Worm (Caenorhabditis elegans): Measurements from ENCODE around the gene Y57A10C.1.

Y57A10C.1 gene

ce11 chrII:12410107-12410506 is 2.2 kb downstream of the Y57A10C.1 start, which contains the start of gene F57G9.3:
F57G9.3 (minus strand) TSS chrII:12410207.
- no peak for TF ChIP-seq aptf-3 (GFP tag; IDR thresholded peaks at IDR 0.05)
- TF ChIP-seq egl-18 (GFP tag; IDR thresholded peaks at IDR 0.05): no peak
- no peak for TF ChIP-seq Y53G8AR.9 (GFP tag; conservative IDR thresholded peaks at IDR 0.05)
- no peak for TF ChIP-seq C06A6.2 (GFP tag; conservative IDR thresholded peaks at IDR 0.05)
- TF ChIP-seq die-1 (tag; optimal IDR thresholded peaks at IDR 0.05): no peak
- no peak for TF ChIP-seq repo-1 (tag; optimal IDR thresholded peaks at IDR 0.05)
- no peak for TF ChIP-seq dox-1 (GFP tag; IDR thresholded peaks at IDR 0.05)
- TF ChIP-seq ceh-100 (GFP tag; IDR thresholded peaks at IDR 0.05): no peak
- no peak for TF ChIP-seq madf-3 (GFP tag; IDR thresholded peaks at IDR 0.05)
- no peak for TF ChIP-seq him-1 (tag; optimal IDR thresholded peaks at IDR 0.05)
- TF ChIP-seq nhr-90 (tag; optimal IDR thresholded peaks at IDR 0.05): no peak
- no peak for TF ChIP-seq ztf-26 (tag; optimal IDR thresholded peaks at IDR 0.05)
- no peak for TF ChIP-seq ztf-18 (tag; optimal IDR thresholded peaks at IDR 0.05)
- no peak for TF ChIP-seq madf-6 (GFP tag; IDR thresholded peaks at IDR 0.05)
- no peak for TF ChIP-seq pha-4 (tag; optimal IDR thresholded peaks at IDR 0.05)

- TF ChIP-seq ztf-18 (tag; optimal IDR thresholded peaks at IDR 0.05) (no peak), cebp-1 (GFP tag; IDR thresholded peaks at IDR 0.05) (no peak), cebp-1 (tag; optimal IDR thresholded peaks at IDR 0.05) (no peak)
These were observed 3.6 kb downstream of the Y57A10C.1 start, which contains the start of gene sre-31 for ce11 chrII:12408717-12409116. sre-31 (minus strand) TSS chrII:12408817.

- TF ChIP-seq hmg-20 (GFP tag; IDR thresholded peaks at IDR 0.05) (no peak), repo-1 (tag; optimal IDR thresholded peaks at IDR 0.05) (no peak), gei-17 (GFP tag; optimal IDR thresholded peaks at IDR 0.05) (no peak), sea-2 (GFP tag; IDR thresholded peaks at IDR 0.05) (no peak), lin-54 (GFP tag; optimal IDR thresholded peaks at IDR 0.05) (no peak), nhr-120 (GFP tag; IDR thresholded peaks at IDR 0.05) (no peak), lin-35 (GFP tag; optimal IDR thresholded peaks at IDR 0.05) (no peak)
These were observed 5.9 kb downstream of the Y57A10C.1 start, which contains the start of gene sre-30 for ce11 chrII:12406394-12406793. sre-30 (minus strand) TSS chrII:12406494.

- no peak for TF ChIP-seq tlf-1 (GFP tag; optimal IDR thresholded peaks at IDR 0.05)
- no peak for TF ChIP-seq akir-1 (GFP tag; optimal IDR thresholded peaks at IDR 0.05)
- TF ChIP-seq hlh-26 (GFP tag; conservative IDR thresholded peaks at IDR 0.05): no peak
- no peak for TF ChIP-seq nhr-179 (tag; optimal IDR thresholded peaks at IDR 0.05)
- TF ChIP-seq attf-3 (GFP tag; conservative IDR thresholded peaks at IDR 0.05): no peak
- TF ChIP-seq F33H1.4 (GFP tag; IDR thresholded peaks at IDR 0.05): no peak
- no peak for TF ChIP-seq B0035.1 (tag; optimal IDR thresholded peaks at IDR 0.05)
- TF ChIP-seq T07F8.4 (tag; optimal IDR thresholded peaks at IDR 0.05): no peak
- no peak for TF ChIP-seq ztf-25 (GFP tag; IDR thresholded peaks at IDR 0.05)
These were observed 10.5 kb downstream of the Y57A10C.1 start, which contains the start of gene sre-29 for ce11 chrII:12401791-12402190. sre-29 (minus strand) TSS chrII:12401891.

- TF ChIP-seq F55B11.4 (tag; optimal IDR thresholded peaks at IDR 0.05; ENCODE audit: borderline replicate concordance, insufficient read depth) (no peak), atf-7 (tag; optimal IDR thresholded peaks at IDR 0.05) (no peak), tlf-1 (GFP tag; optimal IDR thresholded peaks at IDR 0.05) (no peak), C17E4.6 (GFP tag; IDR thresholded peaks at IDR 0.05) (no peak), hmg-20 (GFP tag; IDR thresholded peaks at IDR 0.05) (no peak), nhr-27 (tag; optimal IDR thresholded peaks at IDR 0.05) (no peak), nhr-120 (GFP tag; IDR thresholded peaks at IDR 0.05) (no peak), aptf-3 (GFP tag; IDR thresholded peaks at IDR 0.05) (no peak), ztf-6 (GFP tag; IDR thresholded peaks at IDR 0.05) (no peak), ccch-3 (GFP tag; optimal IDR thresholded peaks at IDR 0.05) (no peak), rpc-1 (optimal IDR thresholded peaks at IDR 0.05) (no peak), rpc-1 (tag; optimal IDR thresholded peaks at IDR 0.05) (no peak), madf-10 (tag; optimal IDR thresholded peaks at IDR 0.05) (no peak), zim-3 (tag; optimal IDR thresholded peaks at IDR 0.05) (no peak), dpl-1 (GFP tag; optimal IDR thresholded peaks at IDR 0.05) (no peak), Y56A3A.18 (GFP tag; IDR thresholded peaks at IDR 0.05) (no peak), ceh-27 (GFP tag; optimal IDR thresholded peaks at IDR 0.05) (no peak)
These were observed 14.7 kb downstream of the Y57A10C.1 start, which contains the start of gene F57G9.7 for ce11 chrII:12397656-12398055. F57G9.7 (minus strand) TSS chrII:12397756.
